Fruit fly (Drosophila melanogaster): Measurements from ENCODE around the gene Cpr64Aa.

DNA sequence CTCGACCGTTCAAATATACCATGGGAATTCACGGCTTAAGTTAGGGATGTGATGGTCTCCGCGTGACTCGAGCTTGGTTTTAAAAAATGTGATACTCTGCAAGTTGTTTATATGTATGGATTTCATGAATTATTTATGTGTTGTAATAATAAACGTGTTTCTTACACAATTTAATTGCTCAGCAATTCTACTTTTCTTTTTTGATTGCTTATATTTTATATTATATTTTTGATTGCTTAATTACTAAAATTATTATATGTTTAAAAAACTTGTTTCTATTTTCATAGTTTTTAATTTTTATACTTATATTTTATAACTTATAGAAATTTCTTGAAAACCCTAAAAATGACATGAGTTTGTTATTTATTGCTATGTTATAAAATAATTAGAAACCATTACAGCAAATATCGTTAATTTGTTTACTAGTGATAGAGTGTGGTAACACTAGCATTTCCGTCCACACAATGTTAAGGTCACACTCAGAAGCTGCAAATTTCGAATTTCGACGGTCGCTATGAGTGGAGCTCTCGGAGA, 45.4 kb upstream of the Cpr64Aa start, which contains the start of the genes ago and CG1265:
- TF ChIP-seq fd59A (GFP tag; optimal IDR thresholded peaks at IDR 0.05) (no peak), CG7368 (GFP tag; optimal IDR thresholded peaks at IDR 0.05) (no peak), Gug (GFP tag; IDR thresholded peaks at IDR 0.05) (no peak), net (GFP tag; optimal IDR thresholded peaks at IDR 0.05) (no peak), Blimp-1 (GFP tag; optimal IDR thresholded peaks at IDR 0.05) (no peak), vri (GFP tag; optimal IDR thresholded peaks at IDR 0.05) (no peak), OdsH (GFP tag; optimal IDR thresholded peaks at IDR 0.05) (peak; percentile 31), Sox15 (GFP tag; optimal IDR thresholded peaks at IDR 0.05) (no peak), CG6854 (GFP tag; optimal IDR thresholded peaks at IDR 0.05) (no peak), CG3032 (tag; optimal IDR thresholded peaks at IDR 0.05) (peak; percentile 67), CG16779 (tag; optimal IDR thresholded peaks at IDR 0.05) (no peak), Hr4 (GFP tag; optimal IDR thresholded peaks at IDR 0.05) (peak; percentile 41), CG10669 (GFP tag; optimal IDR thresholded peaks at IDR 0.05) (no peak)
